Fruit fly (Drosophila melanogaster): Measurements from ENCODE around the gene CG6225.

Gene CG6225

DNA sequence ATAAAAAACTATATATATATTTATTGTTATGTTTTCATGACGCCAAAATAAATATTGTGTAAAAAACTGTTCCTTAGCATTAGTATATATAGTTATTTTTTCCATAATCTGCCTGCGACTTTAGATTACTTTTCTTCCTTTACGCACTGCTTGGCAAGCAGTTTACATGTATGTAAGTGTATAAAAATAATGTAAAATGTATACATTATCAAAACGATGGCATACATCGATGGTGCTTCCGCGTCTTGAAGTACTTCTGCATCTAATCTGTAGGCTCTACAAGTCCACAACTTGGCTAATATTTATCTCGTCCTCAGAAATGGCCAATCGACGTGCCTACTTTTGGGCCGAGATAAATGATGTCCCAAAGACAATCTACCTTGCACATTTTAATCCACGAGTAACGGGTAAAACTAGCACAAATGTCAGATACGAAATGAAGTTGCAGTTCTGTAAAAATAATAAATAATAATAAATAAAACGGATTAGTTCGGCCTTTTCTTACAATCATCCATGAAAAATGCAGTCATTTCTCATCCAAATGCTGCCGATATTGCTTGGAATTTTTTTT is 16.3 kb upstream of the CG6225 start, which contains the start of gene CG11608:
Gene CG11608, plus strand, starts transcription at position 521 of the 571 bp plus-strand sequence.
- TF ChIP-seq psq (optimal IDR thresholded peaks at IDR 0.05) = no peak
- no peak for TF ChIP-seq EcR (GFP tag; optimal IDR thresholded peaks at IDR 0.05)
- no peak for TF ChIP-seq CG8478 (optimal IDR thresholded peaks at IDR 0.05)
- TF ChIP-seq Dll (optimal IDR thresholded peaks at IDR 0.05) = no peak
- TF ChIP-seq usp (GFP tag; optimal IDR thresholded peaks at IDR 0.05) = no peak
- no peak for TF ChIP-seq pan (optimal IDR thresholded peaks at IDR 0.05)

DNA sequence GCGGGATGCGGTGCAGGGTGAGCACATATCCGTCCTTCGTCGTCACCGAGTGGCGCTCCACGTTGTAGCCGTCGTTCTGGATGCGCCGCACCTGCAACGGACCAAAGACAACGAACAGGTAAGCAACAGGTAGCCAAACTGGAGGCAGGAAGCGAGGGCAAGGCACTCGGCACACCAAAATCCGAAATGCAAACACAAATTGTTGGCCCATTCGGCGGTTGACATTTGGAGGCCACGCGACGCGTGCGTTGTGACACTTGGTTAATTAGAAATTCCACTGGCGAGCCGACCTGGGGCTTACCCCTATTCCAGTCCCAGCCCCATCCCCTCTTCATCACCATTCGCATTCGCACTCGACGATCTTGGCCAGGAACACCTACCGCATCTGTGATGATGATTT is 12.8 kb upstream of the CG6225 start:
- TF ChIP-seq pan (optimal IDR thresholded peaks at IDR 0.05) (no peak), CG8478 (optimal IDR thresholded peaks at IDR 0.05) (no peak), usp (GFP tag; optimal IDR thresholded peaks at IDR 0.05) (no peak), EcR (GFP tag; optimal IDR thresholded peaks at IDR 0.05) (no peak)

DNA sequence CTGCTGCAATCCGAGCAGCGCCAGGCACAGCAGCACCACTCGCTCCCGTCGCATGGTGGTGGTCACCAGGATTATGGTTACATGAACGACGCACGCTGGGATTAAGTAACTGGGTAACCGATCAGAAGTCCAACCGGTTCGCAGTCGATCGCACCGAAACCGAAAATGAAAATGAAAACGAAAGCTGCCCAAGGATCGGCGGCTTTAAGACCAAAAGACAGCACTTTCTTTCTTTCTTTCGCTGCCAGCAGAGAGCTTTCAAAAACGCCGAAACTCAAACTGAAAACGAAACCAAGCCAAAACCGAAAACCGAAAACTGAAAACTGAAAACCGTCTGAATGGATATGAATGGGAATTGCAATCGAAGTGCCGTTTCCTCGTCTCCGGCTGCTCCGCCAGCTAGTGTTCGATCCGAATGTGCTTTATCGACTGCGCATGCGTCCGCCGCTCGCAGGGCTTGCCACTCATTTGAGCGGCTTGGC is 12.3 kb upstream of the CG6225 start, which contains the start of gene CG6753:
Gene CG6753, minus strand, starts transcription at position 432 of the 482 bp plus-strand sequence.
- TF ChIP-seq psq (optimal IDR thresholded peaks at IDR 0.05) = no peak
- no peak for TF ChIP-seq EcR (GFP tag; optimal IDR thresholded peaks at IDR 0.05)
- no peak for TF ChIP-seq CG8478 (optimal IDR thresholded peaks at IDR 0.05)
- no peak for TF ChIP-seq usp (GFP tag; optimal IDR thresholded peaks at IDR 0.05)
- TF ChIP-seq pan (optimal IDR thresholded peaks at IDR 0.05) = no peak
- TF ChIP-seq Dll (optimal IDR thresholded peaks at IDR 0.05) = no peak

DNA sequence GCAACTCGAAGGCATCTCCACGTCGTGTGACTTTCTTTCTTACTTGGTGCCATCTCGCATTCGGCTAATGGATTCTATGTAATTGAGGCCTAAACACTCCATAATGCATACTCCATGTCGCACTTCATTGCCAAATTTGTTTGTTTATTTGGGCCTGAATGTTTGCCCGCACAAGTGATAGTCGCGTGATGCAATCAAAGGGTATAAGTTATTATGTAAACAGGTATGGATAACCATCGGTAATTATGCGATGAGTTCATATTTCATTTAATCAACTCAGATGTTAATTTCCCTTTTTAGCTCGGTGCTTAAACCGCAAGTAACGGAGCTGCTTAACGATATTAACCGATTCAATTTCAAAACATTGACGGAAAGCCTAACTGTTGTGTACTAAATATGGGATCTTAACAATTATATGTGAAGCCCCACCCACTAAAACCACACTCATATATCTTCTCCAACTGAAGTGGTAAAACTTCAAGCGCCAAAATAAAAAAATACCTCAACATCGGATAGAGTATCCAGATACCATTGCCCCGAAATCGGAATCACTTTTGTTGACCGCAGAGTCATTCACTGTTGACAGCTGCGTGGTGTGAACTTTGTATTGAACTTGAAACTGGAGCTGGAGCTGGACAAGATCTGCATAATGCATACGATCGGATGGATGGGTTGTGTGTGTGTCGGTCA is 9.6 kb upstream of the CG6225 start:
- no peak for TF ChIP-seq pan (optimal IDR thresholded peaks at IDR 0.05)
- TF ChIP-seq EcR (GFP tag; optimal IDR thresholded peaks at IDR 0.05) = no peak
- no peak for TF ChIP-seq usp (GFP tag; optimal IDR thresholded peaks at IDR 0.05)
- no peak for TF ChIP-seq psq (optimal IDR thresholded peaks at IDR 0.05)
- no peak for TF ChIP-seq Dll (optimal IDR thresholded peaks at IDR 0.05)
- no peak for TF ChIP-seq CG8478 (optimal IDR thresholded peaks at IDR 0.05)

dm6 chr3R:12645771-12646317 is 8.5 kb upstream of the CG6225 start:
- TF ChIP-seq CG8478 (optimal IDR thresholded peaks at IDR 0.05) (no peak), EcR (GFP tag; optimal IDR thresholded peaks at IDR 0.05) (no peak), usp (GFP tag; optimal IDR thresholded peaks at IDR 0.05) (no peak), Dll (optimal IDR thresholded peaks at IDR 0.05) (no peak), pan (optimal IDR thresholded peaks at IDR 0.05) (no peak), psq (optimal IDR thresholded peaks at IDR 0.05) (no peak)

DNA sequence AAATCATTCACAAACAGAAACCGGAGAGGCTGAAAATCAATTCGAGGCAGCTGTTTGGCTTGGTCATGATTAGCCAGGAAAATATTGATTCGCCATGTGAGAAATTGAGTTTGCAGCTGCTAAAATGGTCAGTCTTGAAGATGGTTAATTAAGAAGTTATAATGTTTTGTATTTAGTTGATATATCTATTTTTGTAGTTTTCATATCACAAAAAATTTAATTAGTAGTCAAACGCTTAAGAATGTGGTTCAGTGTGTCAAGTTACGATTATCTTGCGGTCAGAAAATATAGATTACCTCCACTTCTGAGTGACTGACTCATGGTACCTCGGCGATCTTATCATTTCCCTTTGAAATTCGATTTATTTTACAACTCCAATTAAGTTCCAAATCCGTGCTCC is 7.5 kb upstream of the CG6225 start:
- no peak for TF ChIP-seq EcR (GFP tag; optimal IDR thresholded peaks at IDR 0.05)
- TF ChIP-seq pan (optimal IDR thresholded peaks at IDR 0.05) = no peak
- TF ChIP-seq psq (optimal IDR thresholded peaks at IDR 0.05) = no peak
- TF ChIP-seq Dll (optimal IDR thresholded peaks at IDR 0.05) = no peak
- TF ChIP-seq usp (GFP tag; optimal IDR thresholded peaks at IDR 0.05) = no peak
- no peak for TF ChIP-seq CG8478 (optimal IDR thresholded peaks at IDR 0.05)

DNA sequence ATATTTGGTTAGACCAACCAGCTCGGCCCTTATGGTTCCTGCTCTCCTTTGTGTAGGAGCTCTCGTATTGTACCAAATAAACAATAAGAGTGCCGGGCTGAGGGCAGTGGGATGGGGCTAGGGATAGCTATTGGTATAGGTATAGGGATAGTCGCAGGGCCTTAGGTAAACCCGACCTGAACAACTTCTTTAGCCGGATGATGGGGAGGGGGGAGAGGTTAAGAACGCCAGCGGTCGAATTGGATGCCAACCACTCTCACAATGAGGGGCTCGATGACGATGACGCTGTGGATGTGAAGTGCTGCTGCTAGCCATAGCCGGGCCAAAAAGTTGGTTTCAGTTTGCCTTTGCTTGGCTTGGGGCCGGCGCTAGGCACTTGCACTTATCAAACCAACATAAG is 7.0 kb upstream of the CG6225 start:
- no peak for TF ChIP-seq psq (optimal IDR thresholded peaks at IDR 0.05)
- no peak for TF ChIP-seq CG8478 (optimal IDR thresholded peaks at IDR 0.05)
- TF ChIP-seq pan (optimal IDR thresholded peaks at IDR 0.05) = no peak
- TF ChIP-seq usp (GFP tag; optimal IDR thresholded peaks at IDR 0.05) = no peak
- TF ChIP-seq Dll (optimal IDR thresholded peaks at IDR 0.05) = no peak
- TF ChIP-seq EcR (GFP tag; optimal IDR thresholded peaks at IDR 0.05) = no peak

dm6 chr3R:12647954-12648353 is 6.4 kb upstream of the CG6225 start, which contains the start of gene Dtg:
Gene Dtg, plus strand, starts transcription at chr3R:12648058.
- TF ChIP-seq psq (optimal IDR thresholded peaks at IDR 0.05) = no peak
- TF ChIP-seq EcR (GFP tag; optimal IDR thresholded peaks at IDR 0.05) = peak in 1 of 2 experiments; percentile 30

dm6 chr3R:12649099-12650029 is 5.0 kb upstream of the CG6225 start:
- TF ChIP-seq Dll (optimal IDR thresholded peaks at IDR 0.05) = no peak
- no peak for TF ChIP-seq EcR (GFP tag; optimal IDR thresholded peaks at IDR 0.05)
- no peak for TF ChIP-seq usp (GFP tag; optimal IDR thresholded peaks at IDR 0.05)
- no peak for TF ChIP-seq CG8478 (optimal IDR thresholded peaks at IDR 0.05)
- TF ChIP-seq psq (optimal IDR thresholded peaks at IDR 0.05) = no peak
- TF ChIP-seq pan (optimal IDR thresholded peaks at IDR 0.05) = no peak

dm6 chr3R:12650537-12650936 is 3.8 kb upstream of the CG6225 start:
- TF ChIP-seq EcR (GFP tag; optimal IDR thresholded peaks at IDR 0.05) (no peak), psq (optimal IDR thresholded peaks at IDR 0.05) (no peak), Dll (optimal IDR thresholded peaks at IDR 0.05) (no peak), pan (optimal IDR thresholded peaks at IDR 0.05) (no peak), usp (GFP tag; optimal IDR thresholded peaks at IDR 0.05) (no peak), CG8478 (optimal IDR thresholded peaks at IDR 0.05) (no peak)

dm6 chr3R:12652736-12653135 is 1.6 kb upstream of the CG6225 start:
- TF ChIP-seq Dll (optimal IDR thresholded peaks at IDR 0.05) (no peak), psq (optimal IDR thresholded peaks at IDR 0.05) (no peak), CG8478 (optimal IDR thresholded peaks at IDR 0.05) (no peak)

All from whole organism.